Worm (Caenorhabditis elegans) whole organism, L4 larva: ENCODE data around the gene Y66D12A.30.

Experiments used
- ceh-82 ChIP-seq: sonication (generic microtip); optimal IDR thresholded peaks from 2 replicates; lab custom pipeline; 2017; ENCODE audit warnings: missing biosample characterization, missing genetic modification characterization
- lin-13 ChIP-seq: fragments of 150-350 bp; optimal IDR thresholded peaks from 2 replicates; lab custom pipeline; 2014; ENCODE audit warnings: missing biosample characterization, missing genetic modification reagents, missing genetic modification characterization
- madf-9 ChIP-seq: fragments of 200-800 bp; sonication (Bioruptor generic); conservative IDR thresholded peaks from 2 replicates; pipeline ENCODE4 v1.3.6; 2022; ENCODE audit warnings: missing genetic modification reagents, missing genetic modification characterization, missing compliant biosample characterization
- nhr-11 ChIP-seq: fragments of 150-350 bp; optimal IDR thresholded peaks from 2 replicates; lab custom pipeline; 2014; ENCODE audit warnings: missing biosample characterization, missing genetic modification characterization
- nhr-237 ChIP-seq: sonication (generic microtip); optimal IDR thresholded peaks from 2 replicates; lab custom pipeline; 2017; ENCODE audit warnings: missing biosample characterization, missing genetic modification characterization
- snpc-1.2 ChIP-seq: fragments of 200-800 bp; sonication (Bioruptor generic); IDR thresholded peaks from 2 replicates; pipeline ENCODE4 v1.3.6; 2022; ENCODE audit warnings: missing genetic modification reagents, missing genetic modification characterization, missing compliant biosample characterization

ce11 chrIII:11631111-11631510, 21.4 kb downstream of the Y66D12A.30 start:
- TF ChIP-seq snpc-1.2 (GFP tag; lab: Robert Waterston, UW) (no peak), madf-9 (GFP tag; lab: Robert Waterston, UW) (no peak), ceh-82 (tag; lab: Kevin White, UChicago) (no peak), lin-13 (GFP tag; lab: Kevin White, UChicago) (no peak), nhr-11 (tag; lab: Kevin White, UChicago) (no peak), nhr-237 (tag; lab: Kevin White, UChicago) (no peak)
